Worm (Caenorhabditis elegans) whole organism, mixed stage, embryonic: ENCODE results near the gene twk-36.

Source experiments
- cnd-1 ChIP-seq: fragments of 200-800 bp; sonication (Bioruptor generic); optimal IDR thresholded peaks from 2 replicates; lab custom pipeline; 2018; ENCODE audit warnings: mild to moderate bottlenecking, missing genetic modification characterization, missing compliant biosample characterization
- elt-3 ChIP-seq: fragments of 150-350 bp; optimal IDR thresholded peaks from 2 replicates; lab custom pipeline; 2014; ENCODE audit warnings: missing biosample characterization, missing genetic modification characterization
- flh-1 ChIP-seq: fragments of 200-800 bp; sonication (Bioruptor generic); optimal IDR thresholded peaks from 2 replicates; lab custom pipeline; 2018; ENCODE audit warnings: mild to moderate bottlenecking, missing genetic modification characterization, moderate library complexity, missing compliant biosample characterization
- lin-13 ChIP-seq: fragments of 150-350 bp; optimal IDR thresholded peaks from 2 replicates; lab custom pipeline; 2014; ENCODE audit warnings: missing biosample characterization, missing genetic modification characterization
- mep-1 ChIP-seq: fragments of 150-350 bp; optimal IDR thresholded peaks from 2 replicates; lab custom pipeline; 2017; ENCODE audit warnings: missing biosample characterization, missing genetic modification reagents, missing genetic modification characterization, inconsistent platforms
- nhr-237 ChIP-seq: fragments of 150-350 bp; optimal IDR thresholded peaks from 2 replicates; lab custom pipeline; 2014; ENCODE audit warnings: missing biosample characterization, missing genetic modification characterization
- nhr-28 ChIP-seq: fragments of 150-350 bp; optimal IDR thresholded peaks from 2 replicates; lab custom pipeline; 2014; ENCODE audit warnings: missing biosample characterization, missing genetic modification characterization
- nhr-76 ChIP-seq: sonication (generic microtip); optimal IDR thresholded peaks from 2 replicates; lab custom pipeline; 2017; ENCODE audit warnings: missing biosample characterization, missing genetic modification characterization
- unc-39 ChIP-seq: fragments of 150-350 bp; optimal IDR thresholded peaks from 2 replicates; lab custom pipeline; 2014; ENCODE audit warnings: missing biosample characterization, missing genetic modification characterization
- unc-62 ChIP-seq: fragments of 150-350 bp; optimal IDR thresholded peaks from 2 replicates; lab custom pipeline; 2014; ENCODE audit warnings: missing biosample characterization, missing genetic modification reagents, missing genetic modification characterization
- zip-8 ChIP-seq: fragments of 150-350 bp; optimal IDR thresholded peaks from 2 replicates; lab custom pipeline; 2014; ENCODE audit warnings: missing biosample characterization, missing genetic modification characterization
- ztf-11 ChIP-seq: fragments of 150-350 bp; optimal IDR thresholded peaks from 2 replicates; lab custom pipeline; 2014; ENCODE audit warnings: missing biosample characterization, missing genetic modification characterization

ce11 chrV:17721709-17722108 is 25.1 kb downstream of the twk-36 start:
- no peak for TF ChIP-seq unc-39 (tag; lab: Kevin White, UChicago)
- TF ChIP-seq nhr-28 (tag; lab: Kevin White, UChicago), result no peak
- TF ChIP-seq nhr-76 (tag; lab: Kevin White, UChicago), result no peak
- no peak for TF ChIP-seq flh-1 (GFP tag; lab: Kevin White, UChicago)
- no peak for TF ChIP-seq elt-3
- no peak for TF ChIP-seq unc-62 (GFP tag; lab: Kevin White, UChicago)
- TF ChIP-seq lin-13, result no peak
- no peak for TF ChIP-seq ztf-11 (tag; lab: Kevin White, UChicago)
- TF ChIP-seq zip-8 (tag; lab: Kevin White, UChicago), result no peak
- TF ChIP-seq nhr-237, result no peak
- TF ChIP-seq cnd-1 (tag; lab: Kevin White, UChicago), result no peak
- TF ChIP-seq mep-1 (tag; lab: Kevin White, UChicago), result no peak
